Fruit fly (Drosophila melanogaster): Measurements from ENCODE around the gene CG32485.
A peak's percentile ranks its signal among the peaks of the same experiment; 100 is the strongest.

Gene CG32485

DNA sequence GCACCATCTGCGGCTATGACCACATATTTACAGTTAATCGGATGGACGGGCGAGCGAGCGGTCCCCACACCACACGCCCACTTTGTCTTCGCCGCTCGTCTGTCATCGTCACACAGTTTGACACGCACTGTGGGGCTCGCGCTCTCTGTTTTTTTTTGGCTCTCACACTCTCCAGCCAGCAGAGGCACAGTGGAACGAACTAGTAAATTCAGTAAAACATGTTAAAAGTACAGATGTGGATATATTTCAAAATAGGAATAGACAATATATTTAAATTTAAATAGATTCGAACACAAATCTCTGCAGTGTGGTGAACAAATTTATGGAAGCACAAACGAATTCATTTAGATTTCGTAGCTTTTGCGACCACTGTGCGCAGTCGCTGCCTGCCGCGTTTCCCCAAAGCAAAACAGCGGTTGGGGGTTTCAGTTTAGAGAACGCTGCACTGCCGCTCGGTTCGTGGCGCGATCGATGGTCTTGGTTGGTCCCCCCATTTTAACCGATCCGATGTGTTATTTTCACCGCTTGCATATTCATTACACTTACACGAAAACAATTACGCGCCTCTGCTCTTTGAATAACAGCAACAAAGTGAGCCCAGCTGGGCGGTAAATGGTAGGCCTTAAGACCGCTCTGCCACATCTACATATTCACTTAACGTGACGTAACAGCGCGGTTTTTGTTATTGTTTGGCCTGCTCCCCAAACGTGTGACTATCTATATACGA lies 31.2 kb downstream of the CG32485 start (continued):
- peak; percentile 55 for TF ChIP-seq Myc (optimal IDR thresholded peaks at IDR 0.05)
- TF ChIP-seq CrebA (GFP tag; optimal IDR thresholded peaks at IDR 0.05; ENCODE audit: borderline replicate concordance): peak; percentile 97
- no peak for TF ChIP-seq Dfd (GFP tag; optimal IDR thresholded peaks at IDR 0.05)
- TF ChIP-seq h (GFP tag; optimal IDR thresholded peaks at IDR 0.05): peak; percentile 99
- TF ChIP-seq CG32264 (GFP tag; optimal IDR thresholded peaks at IDR 0.05): peak; percentile 97
- peak; percentile 94 for TF ChIP-seq CG9705 (GFP tag; optimal IDR thresholded peaks at IDR 0.05)

DNA sequence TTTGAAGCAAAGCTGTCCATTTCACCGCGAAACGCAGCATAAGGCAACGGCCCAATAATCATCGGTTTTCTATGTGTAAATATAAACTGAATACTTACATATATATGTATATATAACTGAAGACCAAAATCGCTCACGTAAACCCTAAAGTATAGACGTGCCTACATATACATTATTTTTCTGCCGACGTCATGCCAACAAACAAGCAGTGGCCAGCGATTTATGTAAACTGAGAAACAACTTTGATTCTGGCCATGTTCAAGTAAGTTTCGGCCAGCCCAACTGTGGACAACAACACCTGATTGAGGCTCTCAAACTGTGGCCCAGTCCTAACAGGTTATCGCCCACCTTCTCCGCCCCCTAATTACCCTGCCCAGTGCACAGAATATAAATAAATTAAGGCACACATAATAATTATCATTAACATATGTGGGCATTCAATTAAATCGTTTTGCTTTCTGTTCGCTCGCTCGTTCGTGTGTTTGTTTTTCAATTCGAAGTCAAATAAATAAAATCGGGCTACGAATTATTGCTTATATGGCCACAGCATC lies 31.9 kb downstream of the CG32485 start:
- peak; percentile 49 for TF ChIP-seq Vsx2 (GFP tag; optimal IDR thresholded peaks at IDR 0.05; ENCODE audit: partially characterized antibody)
- TF ChIP-seq lola (GFP tag; optimal IDR thresholded peaks at IDR 0.05): no peak
- TF ChIP-seq Myc (optimal IDR thresholded peaks at IDR 0.05): no peak
- TF ChIP-seq Rel (GFP tag; optimal IDR thresholded peaks at IDR 0.05): peak; percentile 40
- no peak for TF ChIP-seq Rel (tag; optimal IDR thresholded peaks at IDR 0.05)

DNA sequence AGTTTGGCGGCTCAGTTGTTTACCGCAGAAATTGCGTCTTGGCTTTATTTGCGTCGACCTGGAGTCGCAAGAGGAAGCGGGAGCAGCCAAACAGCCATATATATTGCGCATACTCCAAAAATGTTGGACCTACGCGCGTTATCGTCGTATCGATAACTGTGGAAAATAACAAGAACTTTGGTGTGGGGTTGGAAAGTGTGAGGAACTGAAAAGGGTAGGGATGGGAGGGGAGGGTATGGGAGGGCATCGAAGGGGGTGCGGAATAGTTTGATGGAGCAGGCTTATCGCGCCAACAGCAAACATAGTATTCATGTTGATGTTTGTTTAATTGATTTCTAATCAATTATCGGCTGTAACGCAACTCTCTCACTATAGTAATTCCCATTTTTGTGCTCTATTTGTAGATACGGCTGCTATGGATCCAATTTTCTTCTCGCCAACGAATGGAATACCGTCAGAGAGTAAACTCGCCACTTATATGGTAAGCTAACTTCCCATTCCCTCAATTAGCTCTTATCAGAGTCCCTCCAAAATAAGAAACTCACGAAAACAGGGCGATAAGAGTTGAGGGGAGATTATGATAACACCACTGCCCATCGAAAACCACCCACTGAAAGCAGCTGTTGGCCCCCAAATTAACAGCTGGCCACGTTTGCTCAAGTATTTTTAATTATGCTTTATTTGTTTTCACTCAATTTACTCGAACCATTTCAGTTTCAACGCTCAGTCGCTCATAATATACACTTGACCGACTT lies 33.4 kb downstream of the CG32485 start:
- TF ChIP-seq psq (GFP tag; optimal IDR thresholded peaks at IDR 0.05) (no peak), brk (GFP tag; optimal IDR thresholded peaks at IDR 0.05) (no peak), tai (GFP tag; optimal IDR thresholded peaks at IDR 0.05) (no peak), CG9705 (GFP tag; optimal IDR thresholded peaks at IDR 0.05) (no peak), Hnf4 (GFP tag; optimal IDR thresholded peaks at IDR 0.05) (no peak), N (GFP tag; optimal IDR thresholded peaks at IDR 0.05) (no peak), Abd-B (GFP tag; optimal IDR thresholded peaks at IDR 0.05) (no peak), Dif (GFP tag; optimal IDR thresholded peaks at IDR 0.05; ENCODE audit: partially characterized antibody) (no peak), GATAd (GFP tag; optimal IDR thresholded peaks at IDR 0.05) (no peak), jim (GFP tag; optimal IDR thresholded peaks at IDR 0.05) (no peak), Hr83 (GFP tag; optimal IDR thresholded peaks at IDR 0.05; ENCODE audit: poor library complexity, severe bottlenecking) (peak; percentile 35), CrebA (GFP tag; optimal IDR thresholded peaks at IDR 0.05; ENCODE audit: borderline replicate concordance) (no peak), usp (GFP tag; optimal IDR thresholded peaks at IDR 0.05) (no peak), ey (GFP tag; optimal IDR thresholded peaks at IDR 0.05) (no peak), sage (GFP tag; optimal IDR thresholded peaks at IDR 0.05) (no peak), fru (GFP tag; optimal IDR thresholded peaks at IDR 0.05) (no peak), Mio (GFP tag; optimal IDR thresholded peaks at IDR 0.05) (no peak), Jra (GFP tag; optimal IDR thresholded peaks at IDR 0.05) (no peak), Sp1 (GFP tag; optimal IDR thresholded peaks at IDR 0.05) (no peak), OdsH (GFP tag; optimal IDR thresholded peaks at IDR 0.05) (peak; percentile 38), h (GFP tag; optimal IDR thresholded peaks at IDR 0.05) (peak; percentile 35), Myc (optimal IDR thresholded peaks at IDR 0.05) (no peak), foxo (GFP tag; optimal IDR thresholded peaks at IDR 0.05) (no peak), HLH106 (tag; optimal IDR thresholded peaks at IDR 0.05) (no peak), pan (optimal IDR thresholded peaks at IDR 0.05) (no peak), Vsx2 (GFP tag; optimal IDR thresholded peaks at IDR 0.05; ENCODE audit: partially characterized antibody) (no peak), dmrt93B (GFP tag; optimal IDR thresholded peaks at IDR 0.05) (no peak), sv (GFP tag; optimal IDR thresholded peaks at IDR 0.05) (no peak), br (GFP tag; optimal IDR thresholded peaks at IDR 0.05) (peak; percentile 18), woc (GFP tag; optimal IDR thresholded peaks at IDR 0.05) (no peak), dl (GFP tag; optimal IDR thresholded peaks at IDR 0.05; ENCODE audit: insufficient read depth in 1 of 2, partially characterized antibody in 2 of 2) (no peak), Dfd (GFP tag; optimal IDR thresholded peaks at IDR 0.05) (no peak), CG32264 (GFP tag; optimal IDR thresholded peaks at IDR 0.05) (no peak), Rel (GFP tag; optimal IDR thresholded peaks at IDR 0.05) (no peak), Rel (tag; optimal IDR thresholded peaks at IDR 0.05) (peak; percentile 79), lola (GFP tag; optimal IDR thresholded peaks at IDR 0.05) (no peak), rgr (GFP tag; optimal IDR thresholded peaks at IDR 0.05) (peak; percentile 27), dsf (GFP tag; optimal IDR thresholded peaks at IDR 0.05; ENCODE audit: borderline replicate concordance) (no peak), Hr78 (GFP tag; optimal IDR thresholded peaks at IDR 0.05) (no peak)
